Fruit fly (Drosophila melanogaster) whole organism, embryonic: ENCODE results near the gene Acph-1.

Experiments used
- Ada2b ChIP-seq: fragments of 200-800 bp; sonication (Bioruptor generic); IDR thresholded peaks from 2 replicates; pipeline ENCODE4 v1.3.6; 2022; ENCODE audit warnings: missing biosample characterization, missing genetic modification characterization
- Aef1 ChIP-seq: fragments of 200-800 bp; sonication (Bioruptor generic); IDR thresholded peaks from 3 replicates; pipeline ENCODE4 v1.3.6; 2022; ENCODE audit warnings: missing biosample characterization, missing genetic modification characterization
- Antp ChIP-seq: fragments of 200-800 bp; sonication (Bioruptor generic); optimal IDR thresholded peaks from 3 replicates; lab custom pipeline; 2016; ENCODE audit warnings: missing biosample characterization, missing genetic modification characterization
- BEAF-32 ChIP-seq: fragments of 200-800 bp; sonication (Bioruptor generic); optimal IDR thresholded peaks from 3 replicates; lab custom pipeline; 2017; ENCODE audit warnings: missing biosample characterization, missing genetic modification characterization, mild to moderate bottlenecking, moderate library complexity, missing genetic modification reagents
- Bteb2 ChIP-seq: fragments of 200-800 bp; sonication (Bioruptor generic); optimal IDR thresholded peaks from 2 replicates; lab custom pipeline; 2016; ENCODE audit warnings: missing biosample characterization, missing genetic modification characterization
- CG10979 ChIP-seq: fragments of 200-800 bp; sonication (Bioruptor generic); optimal IDR thresholded peaks from 2 replicates; lab custom pipeline; 2018; ENCODE audit warnings: missing biosample characterization, mild to moderate bottlenecking, missing genetic modification characterization, moderate library complexity
- CG11504 ChIP-seq: fragments of 200-800 bp; sonication (Bioruptor generic); optimal IDR thresholded peaks from 3 replicates; lab custom pipeline; 2019; ENCODE audit warnings: missing biosample characterization, mild to moderate bottlenecking, missing genetic modification characterization, moderate library complexity
- CG12219 ChIP-seq: fragments of 200-800 bp; sonication (Bioruptor generic); optimal IDR thresholded peaks from 3 replicates; lab custom pipeline; 2018; ENCODE audit warnings: missing biosample characterization, mild to moderate bottlenecking, missing genetic modification characterization
- CG14014 ChIP-seq: fragments of 200-800 bp; sonication (Bioruptor generic); IDR thresholded peaks from 2 replicates; pipeline ENCODE4 v1.3.6; 2022; ENCODE audit warnings: missing biosample characterization, missing genetic modification characterization
- CG1529 ChIP-seq: fragments of 200-800 bp; sonication (Bioruptor generic); optimal IDR thresholded peaks from 3 replicates; lab custom pipeline; 2018; ENCODE audit warnings: missing biosample characterization, missing genetic modification characterization
- CG17328 ChIP-seq: fragments of 200-800 bp; sonication (Bioruptor generic); IDR thresholded peaks from 2 replicates; pipeline ENCODE4 v1.3.6; 2022; ENCODE audit warnings: missing biosample characterization, missing genetic modification characterization
- CG18599 ChIP-seq: fragments of 200-800 bp; sonication (Bioruptor generic); optimal IDR thresholded peaks from 3 replicates; lab custom pipeline; 2017; ENCODE audit warnings: missing biosample characterization, missing genetic modification characterization, mild to moderate bottlenecking, moderate library complexity, missing genetic modification reagents
- CG2120 ChIP-seq: fragments of 200-800 bp; sonication (Bioruptor generic); optimal IDR thresholded peaks from 3 replicates; lab custom pipeline; 2016; ENCODE audit warnings: missing biosample characterization, missing genetic modification characterization
- CG31224 ChIP-seq: fragments of 200-800 bp; sonication (Bioruptor generic); IDR thresholded peaks from 2 replicates; pipeline ENCODE4 v1.3.6; 2022; ENCODE audit warnings: missing biosample characterization, missing genetic modification characterization
- CG32532 ChIP-seq: fragments of 200-800 bp; sonication (Bioruptor generic); IDR thresholded peaks from 2 replicates; pipeline ENCODE4 v1.3.6; 2022; ENCODE audit warnings: missing biosample characterization, missing genetic modification characterization
- CG3281 ChIP-seq: fragments of 200-800 bp; sonication (Bioruptor generic); optimal IDR thresholded peaks from 3 replicates; lab custom pipeline; 2017; ENCODE audit warnings: missing biosample characterization, mild to moderate bottlenecking, missing genetic modification characterization
- CG34376 ChIP-seq: fragments of 200-800 bp; sonication (Bioruptor generic); optimal IDR thresholded peaks from 2 replicates; lab custom pipeline; 2018; ENCODE audit warnings: missing biosample characterization, mild to moderate bottlenecking, missing genetic modification characterization
- CG4328 ChIP-seq: fragments of 200-800 bp; sonication (Bioruptor generic); optimal IDR thresholded peaks from 3 replicates; lab custom pipeline; 2017; ENCODE audit warnings: missing biosample characterization, missing genetic modification reagents, missing genetic modification characterization
- CG4360 ChIP-seq: fragments of 200-800 bp; sonication (Bioruptor generic); IDR thresholded peaks from 2 replicates; pipeline ENCODE4 v1.3.6; 2022; ENCODE audit warnings: missing biosample characterization, missing genetic modification characterization
- CG6654 ChIP-seq: fragments of 200-800 bp; sonication (Bioruptor generic); optimal IDR thresholded peaks from 2 replicates; lab custom pipeline; 2017; ENCODE audit warnings: missing biosample characterization, mild to moderate bottlenecking, missing genetic modification characterization
- CG8478 ChIP-seq: fragments of >200 bp; optimal IDR thresholded peaks from 2 replicates; lab custom pipeline; 2018
- CG9437 ChIP-seq: fragments of 200-800 bp; sonication (Bioruptor generic); optimal IDR thresholded peaks from 2 replicates; lab custom pipeline; 2018; ENCODE audit warnings: missing biosample characterization, mild to moderate bottlenecking, missing genetic modification characterization
- CG9609 ChIP-seq: fragments of 200-800 bp; sonication (Bioruptor generic); optimal IDR thresholded peaks from 3 replicates; lab custom pipeline; 2016; ENCODE audit warnings: missing biosample characterization, missing genetic modification characterization
- CG9727 ChIP-seq: fragments of 200-800 bp; sonication (Bioruptor generic); optimal IDR thresholded peaks from 3 replicates; lab custom pipeline; 2017; ENCODE audit warnings: missing biosample characterization, mild to moderate bottlenecking, missing genetic modification characterization
- CG9932 ChIP-seq: fragments of 200-800 bp; sonication (Bioruptor generic); IDR thresholded peaks from 2 replicates; pipeline ENCODE4 v1.3.6; 2022; ENCODE audit warnings: missing biosample characterization, missing genetic modification characterization
- CkIIα-i1 ChIP-seq: fragments of 200-800 bp; sonication (Bioruptor generic); IDR thresholded peaks from 2 replicates; pipeline ENCODE4 v1.3.6; 2022; ENCODE audit warnings: missing biosample characterization, missing genetic modification characterization
- Dbx ChIP-seq: fragments of 200-800 bp; sonication (Bioruptor generic); IDR thresholded peaks from 3 replicates; pipeline ENCODE4 v1.3.6; 2022; ENCODE audit warnings: missing biosample characterization, missing genetic modification characterization
- Ets65A ChIP-seq: fragments of 200-800 bp; sonication (Bioruptor generic); peaks from one replicate; lab custom pipeline; 2016; ENCODE audit warnings: missing biosample characterization, missing genetic modification characterization
- Hmr ChIP-seq: fragments of 200-800 bp; sonication (Bioruptor generic); optimal IDR thresholded peaks from 3 replicates; lab custom pipeline; 2017; ENCODE audit warnings: mild to moderate bottlenecking, missing biosample characterization, missing genetic modification reagents, missing genetic modification characterization
- Nf-YB ChIP-seq: fragments of 200-800 bp; sonication (Bioruptor generic); optimal IDR thresholded peaks from 3 replicates; lab custom pipeline; 2019; ENCODE audit warnings: missing biosample characterization, mild to moderate bottlenecking, missing genetic modification characterization, moderate library complexity
- Ravus ChIP-seq: fragments of 200-800 bp; sonication (Bioruptor generic); IDR thresholded peaks from 2 replicates; pipeline ENCODE4 v1.3.6; 2022; ENCODE audit warnings: missing biosample characterization, missing genetic modification characterization
- Rfx ChIP-seq: fragments of 200-800 bp; sonication (Bioruptor generic); IDR thresholded peaks from 2 replicates; pipeline ENCODE4 v1.3.6; 2022; ENCODE audit warnings: missing biosample characterization, missing genetic modification characterization
- aop ChIP-seq: fragments of 200-800 bp; sonication (Bioruptor generic); IDR thresholded peaks from 2 replicates; pipeline ENCODE4 v1.3.6; 2022; ENCODE audit warnings: missing biosample characterization, missing genetic modification characterization
- croc ChIP-seq: fragments of 200-800 bp; sonication (Bioruptor generic); conservative IDR thresholded peaks from 3 replicates; pipeline ENCODE4 v1.3.6; 2022; ENCODE audit warnings: missing biosample characterization, missing genetic modification characterization
- dysf ChIP-seq: fragments of 200-800 bp; sonication (Bioruptor generic); IDR thresholded peaks from 3 replicates; pipeline ENCODE4 v1.3.6; 2022; ENCODE audit warnings: missing biosample characterization, missing genetic modification characterization
- ewg ChIP-seq: fragments of 200-800 bp; sonication (Bioruptor generic); optimal IDR thresholded peaks from 3 replicates; lab custom pipeline; 2017; ENCODE audit warnings: mild to moderate bottlenecking, missing biosample characterization, missing genetic modification reagents, missing genetic modification characterization
- gsb-n ChIP-seq: fragments of 200-800 bp; sonication (Bioruptor generic); optimal IDR thresholded peaks from 3 replicates; lab custom pipeline; 2018; ENCODE audit warnings: missing biosample characterization, mild to moderate bottlenecking, missing genetic modification characterization
- h ChIP-seq: fragments of >200 bp; optimal IDR thresholded peaks from 2 replicates; lab custom pipeline; 2017
- ham ChIP-seq: fragments of 200-800 bp; sonication (Bioruptor generic); IDR thresholded peaks from 2 replicates; pipeline ENCODE4 v1.3.6; 2022; ENCODE audit warnings: missing biosample characterization, missing genetic modification characterization
- her ChIP-seq: fragments of 200-800 bp; sonication (Bioruptor generic); optimal IDR thresholded peaks from 2 replicates; lab custom pipeline; 2016; ENCODE audit warnings: missing biosample characterization, missing genetic modification characterization
- hkb ChIP-seq, 2 experiments: fragments of 200-800 bp in 1 of 2; fragments of >200 bp in 1 of 2; sonication (Bioruptor generic) in 1 of 2; IDR thresholded peaks in 1 of 2; optimal IDR thresholded peaks in 1 of 2; 2 replicates each; pipeline versions ENCODE4 v1.3.6 to Lab custom; 2017 to 2022; ENCODE audit warnings: missing biosample characterization in 1 of 2, missing genetic modification characterization in 1 of 2
- kay ChIP-seq: fragments of 200-800 bp; sonication (Bioruptor generic); optimal IDR thresholded peaks from 2 replicates; lab custom pipeline; 2016; ENCODE audit warnings: missing biosample characterization, missing genetic modification characterization
- mld ChIP-seq: fragments of 200-800 bp; sonication (Bioruptor generic); IDR thresholded peaks from 3 replicates; pipeline ENCODE4 v1.3.6; 2022; ENCODE audit warnings: missing biosample characterization, missing genetic modification characterization; ENCODE audit not compliant: partially characterized antibody
- pan ChIP-seq, 4 experiments: fragments of >200 bp in 3 of 4; fragments of 200-800 bp in 1 of 4; sonication (Bioruptor generic) in 1 of 4; optimal IDR thresholded peaks in 3 of 4; IDR thresholded peaks in 1 of 4; 2 replicates each; pipeline versions ENCODE4 v1.3.6 to Lab custom; 2017 to 2022; ENCODE audit warnings: missing biosample characterization in 2 of 4, missing genetic modification characterization in 2 of 4, mixed read lengths in 1 of 4
- phol ChIP-seq: fragments of 200-800 bp; sonication (Bioruptor generic); optimal IDR thresholded peaks from 3 replicates; lab custom pipeline; 2018; ENCODE audit warnings: missing biosample characterization, mild to moderate bottlenecking, missing genetic modification characterization, moderate library complexity
- psq ChIP-seq: fragments of 200-800 bp; sonication (Bioruptor generic); optimal IDR thresholded peaks from 2 replicates; lab custom pipeline; 2017; ENCODE audit warnings: missing biosample characterization, missing genetic modification characterization
- repo ChIP-seq: fragments of 200-800 bp; sonication (Bioruptor generic); optimal IDR thresholded peaks from 2 replicates; lab custom pipeline; 2016; ENCODE audit warnings: missing biosample characterization, missing genetic modification characterization
- sqz ChIP-seq: fragments of 200-800 bp; sonication (Bioruptor generic); optimal IDR thresholded peaks from 3 replicates; lab custom pipeline; 2018; ENCODE audit warnings: missing biosample characterization, mild to moderate bottlenecking, missing genetic modification characterization
- tll ChIP-seq, 2 experiments: fragments of 200-800 bp in 1 of 2; fragments of >200 bp in 1 of 2; sonication (Bioruptor generic) in 1 of 2; optimal IDR thresholded peaks; 2 replicates each; lab custom pipeline; 2017 to 2019; ENCODE audit warnings: missing biosample characterization in 2 of 2, missing genetic modification characterization in 2 of 2, mild to moderate bottlenecking in 1 of 2, moderate library complexity in 1 of 2
- usp ChIP-seq: fragments of >200 bp; optimal IDR thresholded peaks from 2 replicates; lab custom pipeline; 2017; ENCODE audit warnings: missing biosample characterization, missing genetic modification characterization
- wdn ChIP-seq: fragments of 200-800 bp; sonication (Bioruptor generic); IDR thresholded peaks from 2 replicates; pipeline ENCODE4 v1.3.6; 2022; ENCODE audit warnings: missing biosample characterization, missing genetic modification characterization

Acph-1 gene

DNA sequence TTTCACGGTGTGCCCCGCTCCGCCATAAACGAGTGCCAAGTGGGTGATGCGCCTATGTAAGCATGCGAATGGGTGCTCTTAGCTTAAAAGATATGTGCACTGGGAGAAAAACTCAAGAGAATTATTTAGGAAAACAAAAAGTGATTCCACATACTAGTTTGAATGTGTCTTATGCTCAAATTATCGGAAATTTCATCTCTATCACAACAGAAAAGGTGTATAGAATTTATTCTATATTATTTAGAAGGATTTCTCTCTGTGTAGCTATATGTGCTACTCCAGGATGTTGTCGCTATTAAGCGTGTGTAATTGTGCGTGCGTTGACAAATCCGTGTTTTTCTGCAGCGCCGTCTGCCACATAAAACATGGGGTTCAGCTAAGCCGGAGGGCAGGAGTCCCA, 33.9 kb downstream of the Acph-1 start (continued):
- TF ChIP-seq Rfx: peak; percentile 44; the same call in 1 of the 2 replicates
- TF ChIP-seq h: no peak
- no peak for TF ChIP-seq repo (GFP tag; lab: Kevin White, UChicago)
- 0 out of 2 replicates have a peak, but pooled peaks have one; percentile 27 for TF ChIP-seq Ada2b (GFP tag; lab: Robert Waterston, UW)
- peak; percentile 11 for TF ChIP-seq CG11504 (tag; lab: Kevin White, UChicago)
- no peak for TF ChIP-seq her (GFP tag; lab: Kevin White, UChicago)
- TF ChIP-seq Nf-YB (GFP tag; lab: Kevin White, UChicago): no peak
- TF ChIP-seq CG18599 (GFP tag; lab: Kevin White, UChicago): peak; percentile 56
- peak; percentile 23 for TF ChIP-seq Ets65A (GFP tag; lab: Kevin White, UChicago)
- TF ChIP-seq kay: no peak
- no peak for TF ChIP-seq CG34376 (GFP tag; lab: Kevin White, UChicago)
- no peak for TF ChIP-seq CG10979 (tag; lab: Kevin White, UChicago)
- TF ChIP-seq CG1529 (GFP tag; lab: Kevin White, UChicago): no peak
- TF ChIP-seq CG9932 (GFP tag; lab: Robert Waterston, UW): peak; percentile 44
- no peak for TF ChIP-seq Antp (GFP tag; lab: Kevin White, UChicago)
- TF ChIP-seq dysf (GFP tag; lab: Robert Waterston, UW): peak; percentile 52; the same call in 2 of the 3 replicates
- no peak for TF ChIP-seq ham (GFP tag; lab: Robert Waterston, UW)
- TF ChIP-seq aop (GFP tag; lab: Robert Waterston, UW): no peak
- no peak for TF ChIP-seq mld (GFP tag; lab: Robert Waterston, UW)
- no peak for TF ChIP-seq tll (GFP tag; optimal IDR thresholded peaks at IDR 0.05; lab: Kevin White, UChicago)
- no peak for TF ChIP-seq gsb-n (tag; lab: Kevin White, UChicago)
- TF ChIP-seq CG6654: no peak
- TF ChIP-seq CG4360 (GFP tag; lab: Robert Waterston, UW): no peak
- no peak for TF ChIP-seq CG9727 (GFP tag; lab: Kevin White, UChicago)
- no peak for TF ChIP-seq Ravus (GFP tag; lab: Robert Waterston, UW)
- no peak for TF ChIP-seq CG9609 (GFP tag; lab: Kevin White, UChicago)
- TF ChIP-seq ewg (GFP tag; lab: Kevin White, UChicago): no peak
- peak; percentile 1 for TF ChIP-seq Hmr (GFP tag; lab: Kevin White, UChicago)
- TF ChIP-seq CG12219: no peak
- TF ChIP-seq psq (GFP tag; lab: Kevin White, UChicago): no peak
- TF ChIP-seq CG2120: peak; percentile 35
- TF ChIP-seq pan (optimal IDR thresholded peaks at IDR 0.05; lab: Kevin White, UChicago): no peak
- no peak for TF ChIP-seq pan (GFP tag; optimal IDR thresholded peaks at IDR 0.05 in 1 of 2, IDR thresholded peaks at IDR 0.05 in 1 of 2)
- no peak for TF ChIP-seq hkb (optimal IDR thresholded peaks at IDR 0.05; lab: Kevin White, UChicago)
- TF ChIP-seq hkb (GFP tag; IDR thresholded peaks at IDR 0.05; lab: Robert Waterston, UW): peak; percentile 55
- TF ChIP-seq Aef1 (GFP tag; lab: Robert Waterston, UW): no peak
- TF ChIP-seq CkIIα-i1 (GFP tag; lab: Robert Waterston, UW): no peak
- no peak for TF ChIP-seq CG8478 (lab: Kevin White, UChicago)
- no peak for TF ChIP-seq phol
- 0 out of 2 replicates have a peak, but pooled peaks have one; percentile 31 for TF ChIP-seq CG14014 (GFP tag; lab: Robert Waterston, UW)
- 0 out of 2 replicates have a peak, but pooled peaks have one; percentile 16 for TF ChIP-seq CG32532 (GFP tag; lab: Robert Waterston, UW)
- TF ChIP-seq croc (GFP tag; lab: Robert Waterston, UW): no peak
- no peak for TF ChIP-seq Bteb2 (GFP tag; lab: Kevin White, UChicago)
- TF ChIP-seq CG17328: no peak
- peak; percentile 3 for TF ChIP-seq CG3281 (GFP tag; lab: Kevin White, UChicago)
- TF ChIP-seq usp (GFP tag; lab: Kevin White, UChicago): no peak
- no peak for TF ChIP-seq CG9437
- no peak for TF ChIP-seq BEAF-32 (GFP tag; lab: Kevin White, UChicago)
- peak; percentile 38; the same call in 1 of the 2 replicates for TF ChIP-seq wdn (GFP tag; lab: Robert Waterston, UW)
- TF ChIP-seq CG4328: no peak
- 0 out of 3 replicates have a peak, but pooled peaks have one; percentile 15 for TF ChIP-seq Dbx
- no peak for TF ChIP-seq sqz (GFP tag; lab: Kevin White, UChicago)
- 0 out of 2 replicates have a peak, but pooled peaks have one; percentile 15 for TF ChIP-seq CG31224 (GFP tag; lab: Robert Waterston, UW)
